Fruit fly (Drosophila melanogaster): ENCODE data around the gene AOX1.

AOX1 gene

DNA sequence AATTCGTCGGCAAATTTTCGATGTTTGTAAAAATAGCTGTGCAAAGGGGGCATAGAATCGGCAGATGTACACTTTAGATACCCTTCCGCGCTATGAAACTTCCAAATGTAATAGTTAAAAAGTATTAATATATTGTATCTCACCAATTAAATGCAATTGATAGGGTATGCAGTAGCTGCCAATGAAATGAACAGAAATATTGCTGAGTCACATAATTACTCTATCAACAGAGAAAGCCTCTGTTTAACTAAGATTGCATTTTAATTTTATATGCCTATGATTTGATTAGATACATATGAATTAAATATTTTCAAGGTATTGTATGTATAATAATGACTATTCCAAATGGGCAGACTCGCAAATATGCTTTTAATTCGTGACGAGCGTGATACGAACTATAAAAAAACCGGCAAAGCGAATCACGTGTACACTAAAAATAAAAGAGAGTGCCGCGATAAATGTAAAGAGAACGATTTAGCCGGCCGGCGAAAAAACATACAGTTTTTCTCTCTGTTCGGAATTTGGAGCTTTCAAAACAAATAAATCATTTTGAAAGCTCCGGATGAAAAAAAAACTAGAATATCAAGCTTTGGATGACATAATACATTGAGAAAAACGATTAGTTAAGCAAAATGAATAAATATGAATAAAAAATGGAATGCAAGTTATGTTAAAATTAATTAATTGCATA is 10.9 kb upstream of the AOX1 start, which contains the start of gene AOX3:
Gene AOX3, minus strand, starts transcription at position 362 of the 691 bp plus-strand sequence.
- TF ChIP-seq CG17801 (GFP tag; optimal IDR thresholded peaks at IDR 0.05; ENCODE audit: partially characterized antibody): peak; percentile 70

- TF ChIP-seq CG17801 (GFP tag; optimal IDR thresholded peaks at IDR 0.05; ENCODE audit: partially characterized antibody): no peak
Measured at dm6 chr3R:15547226-15547625, 10.1 kb upstream of the AOX1 start.

dm6 chr3R:15542314-15542713 is 5.2 kb upstream of the AOX1 start, which contains the start of gene AOX2:
TSS of gene AOX2 (minus strand) at chr3R:15542414.
- TF ChIP-seq CG17801 (GFP tag; optimal IDR thresholded peaks at IDR 0.05; ENCODE audit: partially characterized antibody): no peak

DNA sequence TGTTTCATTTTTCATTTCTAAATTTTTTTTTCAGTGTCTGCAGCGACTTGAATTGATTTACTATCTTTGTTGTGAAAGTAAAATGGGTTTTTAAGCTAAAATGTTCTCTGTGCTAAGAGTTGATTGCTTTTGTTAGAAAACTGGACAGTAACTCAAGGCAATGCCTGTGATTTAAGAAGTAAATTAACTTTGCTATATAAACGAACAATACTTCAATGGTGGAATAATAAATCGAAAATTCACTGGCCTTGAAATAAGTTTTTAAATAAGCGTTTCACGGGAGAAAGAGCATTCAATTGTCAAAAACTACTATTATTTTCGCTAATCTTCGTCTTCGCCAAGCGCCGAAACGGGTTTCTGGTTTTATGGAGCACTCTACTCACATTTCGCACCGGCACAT is 3.8 kb upstream of the AOX1 start:
- TF ChIP-seq CG17801 (GFP tag; optimal IDR thresholded peaks at IDR 0.05; ENCODE audit: partially characterized antibody): no peak

- TF ChIP-seq CG17801 (GFP tag; optimal IDR thresholded peaks at IDR 0.05; ENCODE audit: partially characterized antibody): no peak
Measured at dm6 chr3R:15531373-15531772, 5.7 kb downstream of the AOX1 start, which contains the start of gene CG31296. TSS of gene CG31296 (minus strand) at chr3R:15531473.

DNA sequence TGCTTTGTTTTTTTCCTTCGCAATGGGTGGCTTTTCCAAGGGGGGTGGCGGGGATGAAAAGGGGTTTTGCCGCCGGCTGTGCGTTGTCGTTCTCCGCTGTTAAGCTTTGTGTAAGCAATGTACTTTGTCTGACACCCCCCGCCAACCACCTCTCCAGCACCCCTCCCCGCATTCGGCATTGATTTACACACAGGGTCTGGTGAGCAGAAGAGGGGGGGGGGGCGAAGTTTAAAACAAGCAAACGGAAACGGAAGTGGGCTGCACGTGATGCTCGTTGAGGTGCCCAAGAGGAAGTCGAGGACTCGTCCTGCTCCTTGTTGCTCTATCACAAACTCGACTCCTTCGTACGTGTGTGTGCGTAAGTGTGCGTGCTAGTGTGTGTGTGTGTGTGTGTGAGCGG is 20.0 kb downstream of the AOX1 start:
- no peak for TF ChIP-seq CG17801 (GFP tag; optimal IDR thresholded peaks at IDR 0.05; ENCODE audit: partially characterized antibody)

dm6 chr3R:15513208-15513607 is 23.9 kb downstream of the AOX1 start:
- no peak for TF ChIP-seq CG17801 (GFP tag; optimal IDR thresholded peaks at IDR 0.05; ENCODE audit: partially characterized antibody)

DNA sequence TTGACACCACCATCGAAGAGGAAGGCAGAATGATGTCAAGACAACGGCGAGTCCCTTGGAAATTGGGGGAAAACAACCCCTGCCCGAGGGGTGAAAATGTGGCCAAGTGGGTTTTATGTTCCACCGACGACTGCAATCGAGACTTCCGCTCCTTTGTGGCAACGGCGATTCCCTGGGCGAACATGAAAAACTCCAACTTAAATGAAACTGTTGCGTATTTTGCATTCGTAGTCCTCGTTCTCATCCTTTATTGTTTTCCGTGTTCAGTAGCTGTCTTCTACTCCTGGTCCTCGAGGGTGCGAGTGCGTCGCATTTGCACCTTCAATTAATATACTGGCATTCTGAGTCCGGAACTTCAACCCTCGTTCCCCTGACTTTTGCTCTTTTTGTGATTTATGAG is 24.8 kb downstream of the AOX1 start:
- TF ChIP-seq CG17801 (GFP tag; optimal IDR thresholded peaks at IDR 0.05; ENCODE audit: partially characterized antibody): no peak

- no peak for TF ChIP-seq CG17801 (GFP tag; optimal IDR thresholded peaks at IDR 0.05; ENCODE audit: partially characterized antibody)
Measured at dm6 chr3R:15509817-15510216, 27.3 kb downstream of the AOX1 start, which contains the start of gene CG44013. TSS of gene CG44013 (minus strand) at chr3R:15509917.

DNA sequence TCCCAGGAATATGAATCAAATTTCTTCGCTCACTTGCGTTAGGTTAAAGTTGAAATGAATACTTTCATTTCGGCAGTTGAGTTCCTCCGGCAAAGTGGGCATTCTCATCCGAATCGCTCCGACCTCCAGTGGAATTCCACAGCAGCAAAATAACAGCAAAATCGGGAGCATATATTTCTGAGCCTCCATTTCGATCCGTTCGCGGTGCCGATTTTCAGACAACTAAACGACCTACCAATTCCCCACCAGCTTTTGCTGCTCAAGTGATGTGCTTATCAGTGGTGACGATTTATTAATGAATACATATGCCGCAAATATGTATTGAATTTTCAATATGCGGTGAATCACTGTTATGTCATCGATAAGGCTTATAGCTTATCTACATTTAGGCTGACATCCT is 28.5 kb downstream of the AOX1 start, which contains the start of gene CG44014:
Gene CG44014, minus strand, starts transcription at position 256 of the 400 bp plus-strand sequence.
- no peak for TF ChIP-seq CG17801 (GFP tag; optimal IDR thresholded peaks at IDR 0.05; ENCODE audit: partially characterized antibody)

- no peak for TF ChIP-seq CG17801 (GFP tag; optimal IDR thresholded peaks at IDR 0.05; ENCODE audit: partially characterized antibody)
Measured at dm6 chr3R:15507760-15508159, 29.3 kb downstream of the AOX1 start.

dm6 chr3R:15494302-15494701 is 42.8 kb downstream of the AOX1 start, which contains the start of gene maca:
TSS of gene maca (plus strand) at chr3R:15494602.
- no peak for TF ChIP-seq CG17801 (GFP tag; optimal IDR thresholded peaks at IDR 0.05; ENCODE audit: partially characterized antibody)

- TF ChIP-seq CG17801 (GFP tag; optimal IDR thresholded peaks at IDR 0.05; ENCODE audit: partially characterized antibody): no peak
Measured at dm6 chr3R:15493211-15493610, 43.9 kb downstream of the AOX1 start.

dm6 chr3R:15485866-15486265 is 51.2 kb downstream of the AOX1 start, which contains the start of gene obe:
TSS of gene obe (plus strand) at chr3R:15486050.
- no peak for TF ChIP-seq CG17801 (GFP tag; optimal IDR thresholded peaks at IDR 0.05; ENCODE audit: partially characterized antibody)

DNA sequence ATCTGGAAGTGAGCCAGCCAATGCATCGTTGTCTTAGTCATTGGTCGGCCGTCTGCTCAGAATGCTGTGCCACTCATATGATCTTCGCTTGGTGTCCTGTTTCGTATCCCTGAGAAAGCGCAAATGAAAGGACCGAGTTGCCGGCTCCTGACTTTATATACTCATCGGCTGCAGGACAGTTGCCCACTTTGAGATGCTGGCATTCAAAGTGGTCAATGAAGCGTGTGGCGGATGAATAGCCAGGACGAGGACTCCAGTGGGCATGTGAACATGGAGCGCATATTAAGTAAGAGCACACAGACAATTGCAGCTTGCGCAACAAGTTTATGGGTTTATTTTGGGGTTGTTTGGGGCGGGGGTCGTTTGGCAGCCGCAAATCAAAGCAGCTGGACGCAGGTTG is 51.8 kb downstream of the AOX1 start, which contains the start of gene Trissin:
Gene Trissin, minus strand, starts transcription at position 101 of the 400 bp plus-strand sequence.
- TF ChIP-seq CG17801 (GFP tag; optimal IDR thresholded peaks at IDR 0.05; ENCODE audit: partially characterized antibody): no peak

dm6 chr3R:15482858-15483257 is 54.2 kb downstream of the AOX1 start, which contains the start of gene Rh6:
TSS of gene Rh6 (plus strand) at chr3R:15483158.
- TF ChIP-seq CG17801 (GFP tag; optimal IDR thresholded peaks at IDR 0.05; ENCODE audit: partially characterized antibody): no peak

All from ovary, adult (tissue).